Fruit fly (Drosophila melanogaster): Measurements from ENCODE around the gene CG3961.

- no peak for TF ChIP-seq CG33017 (tag; optimal IDR thresholded peaks at IDR 0.05)
- no peak for TF ChIP-seq kay (GFP tag; ENCODE audit: borderline replicate concordance)
- TF ChIP-seq cic (GFP tag; optimal IDR thresholded peaks at IDR 0.05): no peak
These were observed 44.2 kb downstream of the CG3961 start, which contains the start of gene Indy for dm6 chr3L:18846233-18846271.

Data from whole organism, adult.